2 worm cellular contexts compared by ENCODE assay signal in genomic region chrIV:6506424-6506823, ce11.
TF ChIP-seq lines count a peak whose summit lies in the region.

Gene pqn-89, plus strand, starts transcription at chrIV:6506724.

TF ChIP-seq in whole organism, L3 larva, 47 proteins besides CTCF, POLR2A, EP300 and RAD21:
- peak; percentile 36 for TF ChIP-seq elt-2 (tag; optimal IDR thresholded peaks at IDR 0.05; lab: Kevin White, UChicago)
- TF ChIP-seq aly-2 (tag; optimal IDR thresholded peaks at IDR 0.05; lab: Kevin White, UChicago) = no peak

TF ChIP-seq in whole organism, L4 larva, 104 proteins besides CTCF, POLR2A, EP300 and RAD21:
- TF ChIP-seq hmg-1.1 (GFP tag; IDR thresholded peaks at IDR 0.05; lab: Robert Waterston, UW) = no peak
- TF ChIP-seq daf-16 (GFP tag; optimal IDR thresholded peaks at IDR 0.05; lab: Kevin White, UChicago) = no peak
- peak; percentile 81 for TF ChIP-seq daf-16 (tag; optimal IDR thresholded peaks at IDR 0.05; lab: Kevin White, UChicago)
